Fruit fly (Drosophila melanogaster): ENCODE measurements around the gene gwl.
A peak's percentile ranks its signal among the peaks of the same experiment; 100 is the strongest.

Gene gwl

dm6 chr3R:18785741-18786140 lies 39.6 kb downstream of the gwl start:
- TF ChIP-seq CG1233 (GFP tag; optimal IDR thresholded peaks at IDR 0.05) = peak; percentile 40
- peak; percentile 21 for TF ChIP-seq CG6813 (GFP tag; optimal IDR thresholded peaks at IDR 0.05)
- TF ChIP-seq Asciz (GFP tag; optimal IDR thresholded peaks at IDR 0.05) = peak; percentile 90
- TF ChIP-seq CG31441 (GFP tag; IDR thresholded peaks at IDR 0.05) = peak; percentile 51
- TF ChIP-seq Lim3 (GFP tag; IDR thresholded peaks at IDR 0.05) = no peak
- TF ChIP-seq sc (optimal IDR thresholded peaks at IDR 0.05) = no peak
- peak; percentile 48 for TF ChIP-seq sc (GFP tag; optimal IDR thresholded peaks at IDR 0.05)
- TF ChIP-seq odd (GFP tag; optimal IDR thresholded peaks at IDR 0.05) = peak; percentile 46
- no peak for TF ChIP-seq D (optimal IDR thresholded peaks at IDR 0.05)
- peak; percentile 42 for TF ChIP-seq D (GFP tag; optimal IDR thresholded peaks at IDR 0.05)
- no peak for TF ChIP-seq CG11247 (GFP tag; IDR thresholded peaks at IDR 0.05)
- TF ChIP-seq Fer3 (tag; optimal IDR thresholded peaks at IDR 0.05) = peak; percentile 6
- peak; percentile 38 for TF ChIP-seq dmrt99B (tag; optimal IDR thresholded peaks at IDR 0.05)
- peak; percentile 67 for TF ChIP-seq CG2875 (GFP tag; optimal IDR thresholded peaks at IDR 0.05)
- peak; percentile 16 for TF ChIP-seq CG3995 (GFP tag; optimal IDR thresholded peaks at IDR 0.05)
- TF ChIP-seq CG5180 (GFP tag; optimal IDR thresholded peaks at IDR 0.05) = peak; percentile 16
- no peak for TF ChIP-seq grn (GFP tag; optimal IDR thresholded peaks at IDR 0.05)
- TF ChIP-seq CG8388 (GFP tag; optimal IDR thresholded peaks at IDR 0.05) = peak; percentile 20
- no peak for TF ChIP-seq CG8290 (GFP tag; optimal IDR thresholded peaks at IDR 0.05)
- TF ChIP-seq CG8290 (tag; optimal IDR thresholded peaks at IDR 0.05) = peak in 1 of 2 experiments; percentile 7
- peak; percentile 48 for TF ChIP-seq CG18599 (GFP tag; optimal IDR thresholded peaks at IDR 0.05)
- TF ChIP-seq CG4707 (GFP tag; optimal IDR thresholded peaks at IDR 0.05) = peak; percentile 63
- TF ChIP-seq CG12104 (GFP tag; optimal IDR thresholded peaks at IDR 0.05) = peak; percentile 3
- TF ChIP-seq Awh (GFP tag; IDR thresholded peaks at IDR 0.05) = 0 out of 2 replicates have a peak, but pooled peaks have one; percentile 20
- peak; percentile 0 for TF ChIP-seq CG7556 (GFP tag; optimal IDR thresholded peaks at IDR 0.05)
- TF ChIP-seq Blimp-1 (GFP tag; optimal IDR thresholded peaks at IDR 0.05) = peak; percentile 87
- TF ChIP-seq chinmo (GFP tag; IDR thresholded peaks at IDR 0.05; ENCODE audit: partially characterized antibody) = no peak
- peak; percentile 43 for TF ChIP-seq CoRest (tag; optimal IDR thresholded peaks at IDR 0.05)
- TF ChIP-seq ewg (GFP tag; optimal IDR thresholded peaks at IDR 0.05) = peak; percentile 25
- TF ChIP-seq CG2678 (tag; optimal IDR thresholded peaks at IDR 0.05) = peak; percentile 65
- no peak for TF ChIP-seq her (GFP tag; optimal IDR thresholded peaks at IDR 0.05)
- TF ChIP-seq otp (GFP tag; IDR thresholded peaks at IDR 0.05) = peak; percentile 29; the same call in 1 of the 3 replicates
- peak; percentile 22 for TF ChIP-seq CG6254 (GFP tag; optimal IDR thresholded peaks at IDR 0.05)
- no peak for TF ChIP-seq ara (GFP tag; IDR thresholded peaks at IDR 0.05)
- no peak for TF ChIP-seq CG11398 (GFP tag; optimal IDR thresholded peaks at IDR 0.05)
- peak; percentile 19 for TF ChIP-seq CG17385 (GFP tag; optimal IDR thresholded peaks at IDR 0.05)
- TF ChIP-seq sens (GFP tag) = peak; percentile 27
- no peak for TF ChIP-seq Dek (tag; optimal IDR thresholded peaks at IDR 0.05)
- TF ChIP-seq nau (GFP tag; optimal IDR thresholded peaks at IDR 0.05) = peak; percentile 35
- peak; percentile 49 for TF ChIP-seq Sox102F (GFP tag; optimal IDR thresholded peaks at IDR 0.05)
- peak; percentile 29 for TF ChIP-seq CG17568 (GFP tag; optimal IDR thresholded peaks at IDR 0.05)
- TF ChIP-seq CG1529 (GFP tag; optimal IDR thresholded peaks at IDR 0.05) = peak; percentile 61
- TF ChIP-seq MTF-1 (GFP tag; optimal IDR thresholded peaks at IDR 0.05; ENCODE audit: borderline replicate concordance) = peak; percentile 36
- TF ChIP-seq CG13424 (tag; optimal IDR thresholded peaks at IDR 0.05) = peak; percentile 21
- TF ChIP-seq CG31365 (tag; optimal IDR thresholded peaks at IDR 0.05) = peak; percentile 23
- TF ChIP-seq CG17612 (GFP tag; IDR thresholded peaks at IDR 0.05) = no peak
- peak; percentile 87 for TF ChIP-seq ATbp (GFP tag; optimal IDR thresholded peaks at IDR 0.05)
- TF ChIP-seq CG11723 (GFP tag; optimal IDR thresholded peaks at IDR 0.05) = peak; percentile 28
- TF ChIP-seq oc (tag; optimal IDR thresholded peaks at IDR 0.05) = peak; percentile 54
- TF ChIP-seq Sox100B (GFP tag; optimal IDR thresholded peaks at IDR 0.05) = peak; percentile 61
